Fruit fly (Drosophila melanogaster): ENCODE results near the gene elav.

The elav gene

DNA sequence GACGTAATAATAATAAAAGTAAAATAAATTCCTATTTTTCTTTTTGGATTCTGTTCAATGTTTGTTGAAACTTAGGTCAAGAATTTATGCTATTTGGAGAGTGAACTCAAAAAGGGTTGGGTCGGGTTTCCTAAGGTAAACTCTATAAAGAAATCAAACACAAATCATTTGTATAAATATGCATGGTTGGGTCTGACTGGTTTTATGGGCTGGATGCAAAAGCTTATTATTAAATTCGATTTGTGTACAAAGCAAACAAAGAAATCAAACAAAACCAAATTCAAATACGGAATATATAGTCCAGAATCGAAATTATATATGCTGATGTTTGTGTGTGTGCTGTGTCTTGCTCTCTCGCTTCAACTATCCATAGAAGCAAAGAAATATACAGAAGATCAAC lies 7.3 kb downstream of the elav start (continued):
- TF ChIP-seq Hmr (GFP tag; optimal IDR thresholded peaks at IDR 0.05), result peak; percentile 64
- no peak for TF ChIP-seq amos (GFP tag; IDR thresholded peaks at IDR 0.05; ENCODE audit: partially characterized antibody)
- TF ChIP-seq E2f1 (GFP tag; IDR thresholded peaks at IDR 0.05), result no peak
- TF ChIP-seq CG17359 (tag; optimal IDR thresholded peaks at IDR 0.05), result peak; percentile 35
- no peak for TF ChIP-seq ara (GFP tag; IDR thresholded peaks at IDR 0.05)
- no peak for TF ChIP-seq nom (GFP tag; optimal IDR thresholded peaks at IDR 0.05)
- no peak for TF ChIP-seq CG6791 (GFP tag; IDR thresholded peaks at IDR 0.05; ENCODE audit: partially characterized antibody)
- TF ChIP-seq peb (GFP tag; IDR thresholded peaks at IDR 0.05), result no peak
- no peak for TF ChIP-seq CG9437 (GFP tag; optimal IDR thresholded peaks at IDR 0.05)
- no peak for TF ChIP-seq CG10147 (GFP tag; optimal IDR thresholded peaks at IDR 0.05)
- no peak for TF ChIP-seq fd96Cb (tag; optimal IDR thresholded peaks at IDR 0.05)
- no peak for TF ChIP-seq btn (GFP tag; optimal IDR thresholded peaks at IDR 0.05)
- TF ChIP-seq D (optimal IDR thresholded peaks at IDR 0.05), result no peak
- TF ChIP-seq D (GFP tag; optimal IDR thresholded peaks at IDR 0.05), result no peak
- no peak for TF ChIP-seq CG10565 (GFP tag; optimal IDR thresholded peaks at IDR 0.05)
- no peak for TF ChIP-seq gt (GFP tag; IDR thresholded peaks at IDR 0.05)
- no peak for TF ChIP-seq CG10654 (GFP tag; optimal IDR thresholded peaks at IDR 0.05)
- peak; percentile 66 for TF ChIP-seq caup (GFP tag; optimal IDR thresholded peaks at IDR 0.05; ENCODE audit: severe bottlenecking)
- TF ChIP-seq cas (GFP tag; IDR thresholded peaks at IDR 0.05), result no peak
- TF ChIP-seq CG7928 (GFP tag; optimal IDR thresholded peaks at IDR 0.05), result no peak
- no peak for TF ChIP-seq toy (GFP tag; IDR thresholded peaks at IDR 0.05)
- TF ChIP-seq CG17328 (GFP tag; IDR thresholded peaks at IDR 0.05), result no peak
- TF ChIP-seq CG31441 (GFP tag; IDR thresholded peaks at IDR 0.05), result no peak
- no peak for TF ChIP-seq YL-1 (GFP tag; optimal IDR thresholded peaks at IDR 0.05)
- no peak for TF ChIP-seq dmrt11E (tag; optimal IDR thresholded peaks at IDR 0.05)
- TF ChIP-seq wor (GFP tag; IDR thresholded peaks at IDR 0.05), result no peak
- TF ChIP-seq eve (GFP tag; optimal IDR thresholded peaks at IDR 0.05), result no peak
- TF ChIP-seq run (tag; optimal IDR thresholded peaks at IDR 0.05), result no peak
- no peak for TF ChIP-seq Bdp1 (GFP tag; optimal IDR thresholded peaks at IDR 0.05)
- no peak for TF ChIP-seq pum (GFP tag; optimal IDR thresholded peaks at IDR 0.05)
- TF ChIP-seq Ada2b (GFP tag; IDR thresholded peaks at IDR 0.05), result no peak
- no peak for TF ChIP-seq pan (optimal IDR thresholded peaks at IDR 0.05)
- TF ChIP-seq pan (GFP tag; optimal IDR thresholded peaks at IDR 0.05 in 1 of 2, IDR thresholded peaks at IDR 0.05 in 1 of 2), result no peak
- TF ChIP-seq bbx (GFP tag; IDR thresholded peaks at IDR 0.05; ENCODE audit: partially characterized antibody), result no peak
- no peak for TF ChIP-seq Hey (tag; optimal IDR thresholded peaks at IDR 0.05)
- no peak for TF ChIP-seq so (GFP tag; IDR thresholded peaks at IDR 0.05)
- peak; percentile 21 for TF ChIP-seq mirr (GFP tag; optimal IDR thresholded peaks at IDR 0.05)
- TF ChIP-seq Elba2 (GFP tag; optimal IDR thresholded peaks at IDR 0.05), result no peak
- no peak for TF ChIP-seq Awh (GFP tag; IDR thresholded peaks at IDR 0.05)
- no peak for TF ChIP-seq CG12391 (tag; optimal IDR thresholded peaks at IDR 0.05)
- TF ChIP-seq Ets97D (GFP tag; optimal IDR thresholded peaks at IDR 0.05), result no peak
- TF ChIP-seq Blimp-1 (GFP tag; optimal IDR thresholded peaks at IDR 0.05), result peak; percentile 32
- TF ChIP-seq eyg (GFP tag; optimal IDR thresholded peaks at IDR 0.05), result no peak
- no peak for TF ChIP-seq CG6175 (GFP tag; IDR thresholded peaks at IDR 0.05)
- TF ChIP-seq B-H2 (GFP tag; optimal IDR thresholded peaks at IDR 0.05), result no peak
- TF ChIP-seq CG10267 (tag; optimal IDR thresholded peaks at IDR 0.05), result no peak
- no peak for TF ChIP-seq CG1024 (GFP tag; IDR thresholded peaks at IDR 0.05)
- TF ChIP-seq NC2α (GFP tag; optimal IDR thresholded peaks at IDR 0.05), result no peak
- no peak for TF ChIP-seq CG12155 (GFP tag; optimal IDR thresholded peaks at IDR 0.05)
- TF ChIP-seq sr (GFP tag; IDR thresholded peaks at IDR 0.05), result no peak
- TF ChIP-seq CoRest (tag; optimal IDR thresholded peaks at IDR 0.05), result no peak
- no peak for TF ChIP-seq Drgx (GFP tag; IDR thresholded peaks at IDR 0.05)
- TF ChIP-seq CG14965 (GFP tag; optimal IDR thresholded peaks at IDR 0.05; ENCODE audit: borderline replicate concordance), result no peak

All from whole organism, embryonic.